Worm (Caenorhabditis elegans) whole organism, L1 larva: Measurements from ENCODE around the gene C49C3.11.
A peak's percentile ranks its signal among the peaks of the same experiment; 100 is the strongest.

Experiments
- C04F5.9 ChIP-seq: sonication (generic microtip); optimal IDR thresholded peaks from 2 replicates; lab custom pipeline; 2016; ENCODE audit warnings: missing genetic modification characterization, missing compliant biosample characterization
- efl-1 ChIP-seq, 4 experiments: fragments of 150-350 bp; optimal IDR thresholded peaks in 3 of 4; peaks in 1 of 4; 1 replicate in 1 of 4; 2 replicates in 3 of 4; lab custom pipeline; 2014; ENCODE audit warnings: missing biosample characterization in 2 of 4, missing genetic modification characterization in 2 of 4, missing genetic modification reagents in 2 of 4
- egl-27 ChIP-seq, 2 experiments: fragments of 150-350 bp in 1 of 2; sonication (generic microtip); optimal IDR thresholded peaks; 3 replicates each; lab custom pipeline; 2017 to 2018; ENCODE audit warnings: missing biosample characterization in 2 of 2, missing genetic modification characterization in 2 of 2, missing genetic modification reagents in 2 of 2
- elt-3 ChIP-seq, 6 experiments: fragments of 150-350 bp in 1 of 6; sonication (generic microtip); optimal IDR thresholded peaks; 2 replicates each; lab custom pipeline; 2017 to 2018; ENCODE audit warnings: missing biosample characterization in 6 of 6, missing genetic modification characterization in 6 of 6, inconsistent platforms in 1 of 6
- fos-1 ChIP-seq: fragments of 150-350 bp; optimal IDR thresholded peaks from 2 replicates; lab custom pipeline; 2014; ENCODE audit warnings: missing biosample characterization, missing genetic modification characterization
- nhr-47 ChIP-seq: sonication (generic microtip); optimal IDR thresholded peaks from 2 replicates; lab custom pipeline; 2016; ENCODE audit warnings: mild to moderate bottlenecking, missing genetic modification characterization, moderate library complexity, missing compliant biosample characterization
- nhr-76 ChIP-seq: sonication (generic microtip); optimal IDR thresholded peaks from 2 replicates; lab custom pipeline; 2017; ENCODE audit warnings: missing biosample characterization, missing genetic modification characterization
- nhr-84 ChIP-seq: sonication (generic microtip); optimal IDR thresholded peaks from 2 replicates; lab custom pipeline; 2017; ENCODE audit warnings: missing biosample characterization, missing genetic modification characterization
- snpc-4 ChIP-seq: fragments of 150-350 bp; optimal IDR thresholded peaks from 2 replicates; lab custom pipeline; 2014; ENCODE audit warnings: missing biosample characterization, missing genetic modification characterization
- ztf-4 ChIP-seq: fragments of 150-350 bp; optimal IDR thresholded peaks from 2 replicates; lab custom pipeline; 2014; ENCODE audit warnings: missing biosample characterization, missing genetic modification characterization

- TF ChIP-seq nhr-47 (peak; percentile 24), egl-27 (tag; optimal IDR thresholded peaks at IDR 0.05; lab: Kevin White, UChicago) (no peak), ztf-4 (tag; lab: Kevin White, UChicago) (no peak), C04F5.9 (no peak), fos-1 (tag; lab: Kevin White, UChicago) (no peak), nhr-84 (tag; lab: Kevin White, UChicago) (no peak), efl-1 (optimal IDR thresholded peaks at IDR 0.05; lab: Kevin White, UChicago) (peak; percentile 20 to 25), efl-1 (GFP tag; optimal IDR thresholded peaks at IDR 0.05 in 1 of 2; lab: Kevin White, UChicago) (peak in 1 of 2 experiments; percentile 35), nhr-76 (tag; lab: Kevin White, UChicago) (no peak), elt-3 (tag; optimal IDR thresholded peaks at IDR 0.05; lab: Kevin White, UChicago) (no peak), snpc-4 (tag; lab: Kevin White, UChicago) (no peak)
Observed at ce11 chrIV:17380061-17380680, 36.6 kb downstream of the C49C3.11 start, which contains the start of the genes C30H6.9 and dlat-2.
